Fruit fly (Drosophila melanogaster): ENCODE results near the gene CG12171.
A peak's percentile ranks its signal among the peaks of the same experiment; 100 is the strongest.

CG12171 gene

DNA sequence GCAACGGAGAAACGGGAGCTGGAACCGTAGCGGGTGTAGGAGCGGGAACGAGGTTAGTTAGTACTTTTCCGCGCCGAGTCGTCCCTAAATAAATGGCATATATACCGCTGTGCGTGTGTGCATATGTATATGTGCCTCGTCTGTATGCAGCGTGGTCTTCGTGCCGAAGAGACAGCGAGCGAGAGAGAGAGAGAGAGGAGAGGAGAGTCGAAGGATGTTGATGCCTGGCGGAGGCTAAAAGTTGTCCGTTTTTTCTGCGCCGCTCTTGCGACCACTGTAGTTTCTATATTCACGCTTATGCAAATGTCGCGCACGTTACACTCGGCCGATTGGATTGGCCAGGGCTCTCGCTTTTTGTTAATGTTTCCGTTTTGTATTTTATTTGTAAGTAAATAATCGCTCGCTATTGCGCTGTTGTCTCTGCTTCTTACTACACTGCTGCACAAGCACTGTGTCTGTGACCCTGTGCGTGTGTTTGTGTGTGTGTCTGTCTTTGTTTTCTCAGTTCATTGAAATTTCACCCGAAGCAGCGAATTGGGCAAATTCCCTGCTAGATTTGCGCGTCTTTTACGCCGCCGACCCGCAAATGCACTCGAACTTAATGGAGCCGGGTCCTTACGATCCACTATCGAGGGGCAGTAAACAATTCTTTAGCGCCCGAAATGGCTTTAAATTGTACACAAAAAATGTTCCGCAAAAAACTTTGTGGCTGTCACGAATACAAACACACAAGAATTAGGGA is 20.9 kb upstream of the CG12171 start, which contains the start of gene Rga:
TSS of gene Rga (minus strand) at position 741 of the 742 bp plus-strand sequence.
- TF ChIP-seq CG17801 (GFP tag; optimal IDR thresholded peaks at IDR 0.05; ENCODE audit: partially characterized antibody), result no peak

dm6 chr3R:5613114-5613443 is 20.3 kb upstream of the CG12171 start, which contains the start of gene Atu:
Gene Atu (plus strand): TSS chr3R:5613358.
- TF ChIP-seq CG17801 (GFP tag; optimal IDR thresholded peaks at IDR 0.05; ENCODE audit: partially characterized antibody), result peak; percentile 55

- TF ChIP-seq CG17801 (GFP tag; optimal IDR thresholded peaks at IDR 0.05; ENCODE audit: partially characterized antibody), result no peak
Observed at dm6 chr3R:5615484-5615883, 17.9 kb upstream of the CG12171 start.

- TF ChIP-seq CG17801 (GFP tag; optimal IDR thresholded peaks at IDR 0.05; ENCODE audit: partially characterized antibody), result no peak
Observed at dm6 chr3R:5617923-5618623, 15.4 kb upstream of the CG12171 start.

DNA sequence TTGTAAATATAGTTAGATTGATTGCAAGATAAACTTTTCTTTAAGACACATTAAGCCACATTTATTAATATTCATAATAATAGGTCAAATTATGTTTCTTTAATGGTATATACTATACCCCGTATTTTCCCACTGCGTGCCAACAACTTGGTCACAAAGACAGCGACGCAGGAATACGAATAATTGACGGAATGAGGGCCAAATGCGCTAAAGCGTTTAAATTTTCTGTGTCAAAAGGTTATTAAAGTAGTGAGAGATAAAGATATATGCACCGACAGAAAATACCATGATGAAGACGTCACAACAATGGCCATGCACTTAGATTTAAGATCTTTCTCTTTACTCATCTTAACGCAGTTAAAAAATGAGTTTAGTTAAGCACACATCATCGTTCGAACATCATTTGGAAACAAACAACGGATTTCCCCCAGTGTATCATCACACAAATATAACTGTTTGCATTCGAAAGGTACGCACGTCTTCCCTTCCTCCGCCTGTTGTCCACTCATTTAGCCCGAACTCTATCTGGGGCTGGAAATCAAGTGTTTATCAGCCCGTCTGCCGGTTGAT is 13.0 kb upstream of the CG12171 start:
- no peak for TF ChIP-seq CG17801 (GFP tag; optimal IDR thresholded peaks at IDR 0.05; ENCODE audit: partially characterized antibody)

dm6 chr3R:5621714-5622405 is 11.6 kb upstream of the CG12171 start:
- TF ChIP-seq CG17801 (GFP tag; optimal IDR thresholded peaks at IDR 0.05; ENCODE audit: partially characterized antibody), result no peak

dm6 chr3R:5622406-5622752 is 11.0 kb upstream of the CG12171 start:
- TF ChIP-seq CG17801 (GFP tag; optimal IDR thresholded peaks at IDR 0.05; ENCODE audit: partially characterized antibody), result no peak

DNA sequence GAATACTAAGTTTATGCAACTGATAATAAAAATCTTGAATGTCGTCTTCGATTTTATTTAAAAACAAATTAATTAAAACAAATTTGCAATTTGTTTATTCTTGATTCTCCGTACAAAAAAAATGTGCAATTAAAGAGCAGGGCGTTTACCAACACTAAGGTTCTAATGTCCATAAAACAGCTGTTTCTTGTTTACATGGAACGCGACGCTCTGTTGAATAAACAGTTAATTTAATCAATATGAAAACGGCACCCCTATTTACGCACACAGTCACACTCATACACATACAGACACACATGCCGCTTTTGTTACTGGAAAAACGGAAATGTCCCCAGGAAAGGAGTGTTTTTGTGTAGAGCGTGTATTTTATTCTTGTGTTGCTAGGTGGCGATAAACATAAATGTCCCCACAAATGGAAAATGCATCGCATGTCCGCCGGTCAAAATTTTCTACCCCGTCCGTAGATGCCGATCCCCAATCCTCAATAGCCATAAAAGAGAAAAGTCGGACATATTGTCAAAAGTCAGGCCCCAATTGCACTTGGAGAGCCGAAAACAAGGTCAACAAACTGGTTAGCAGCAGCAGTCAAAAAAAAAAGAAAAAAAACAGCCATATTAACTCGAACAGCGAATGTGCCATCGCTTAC is 10.3 kb upstream of the CG12171 start:
- TF ChIP-seq CG17801 (GFP tag; optimal IDR thresholded peaks at IDR 0.05; ENCODE audit: partially characterized antibody), result peak; percentile 76

dm6 chr3R:5624115-5624878 is 9.1 kb upstream of the CG12171 start, which contains the start of the genes Dph4, Spec2 and RpL13A:
Gene Dph4 (minus strand): TSS chr3R:5624125.
Gene Spec2 (minus strand): TSS chr3R:5624125.
Gene RpL13A (plus strand): TSS chr3R:5624474.
- peak; percentile 90 for TF ChIP-seq CG17801 (GFP tag; optimal IDR thresholded peaks at IDR 0.05; ENCODE audit: partially characterized antibody)

DNA sequence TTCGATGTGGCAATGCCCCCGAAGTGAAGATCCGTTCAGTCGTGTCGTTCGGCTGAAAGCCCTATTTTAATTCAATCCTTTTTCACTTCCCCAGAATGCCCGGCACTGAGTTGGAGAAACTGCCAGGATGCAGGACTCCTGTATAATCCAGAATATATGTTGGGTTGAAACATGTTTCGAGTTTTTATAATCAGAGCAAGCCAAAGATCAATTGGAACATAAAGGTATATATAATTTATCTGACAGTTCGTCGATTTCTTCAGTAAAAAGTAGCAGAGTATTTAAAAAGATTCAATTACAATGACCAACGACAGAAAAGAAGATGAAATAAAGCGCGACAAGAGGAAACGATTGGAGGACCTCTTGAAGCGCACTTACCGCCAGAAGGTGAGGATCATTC is 5.9 kb upstream of the CG12171 start, which contains the start of gene CG31551:
TSS of gene CG31551 (plus strand) at position 301 of the 400 bp plus-strand sequence.
- no peak for TF ChIP-seq CG17801 (GFP tag; optimal IDR thresholded peaks at IDR 0.05; ENCODE audit: partially characterized antibody)

dm6 chr3R:5632182-5632581 is 1.2 kb upstream of the CG12171 start, which contains the start of gene CG31549:
Gene CG31549 (plus strand): TSS chr3R:5632192.
- TF ChIP-seq CG17801 (GFP tag; optimal IDR thresholded peaks at IDR 0.05; ENCODE audit: partially characterized antibody), result peak; percentile 57

dm6 chr3R:5635524-5635923 is 2.1 kb downstream of the CG12171 start, which contains the start of gene CG31546:
Gene CG31546 (minus strand): TSS chr3R:5635624.
- TF ChIP-seq CG17801 (GFP tag; optimal IDR thresholded peaks at IDR 0.05; ENCODE audit: partially characterized antibody), result no peak

DNA sequence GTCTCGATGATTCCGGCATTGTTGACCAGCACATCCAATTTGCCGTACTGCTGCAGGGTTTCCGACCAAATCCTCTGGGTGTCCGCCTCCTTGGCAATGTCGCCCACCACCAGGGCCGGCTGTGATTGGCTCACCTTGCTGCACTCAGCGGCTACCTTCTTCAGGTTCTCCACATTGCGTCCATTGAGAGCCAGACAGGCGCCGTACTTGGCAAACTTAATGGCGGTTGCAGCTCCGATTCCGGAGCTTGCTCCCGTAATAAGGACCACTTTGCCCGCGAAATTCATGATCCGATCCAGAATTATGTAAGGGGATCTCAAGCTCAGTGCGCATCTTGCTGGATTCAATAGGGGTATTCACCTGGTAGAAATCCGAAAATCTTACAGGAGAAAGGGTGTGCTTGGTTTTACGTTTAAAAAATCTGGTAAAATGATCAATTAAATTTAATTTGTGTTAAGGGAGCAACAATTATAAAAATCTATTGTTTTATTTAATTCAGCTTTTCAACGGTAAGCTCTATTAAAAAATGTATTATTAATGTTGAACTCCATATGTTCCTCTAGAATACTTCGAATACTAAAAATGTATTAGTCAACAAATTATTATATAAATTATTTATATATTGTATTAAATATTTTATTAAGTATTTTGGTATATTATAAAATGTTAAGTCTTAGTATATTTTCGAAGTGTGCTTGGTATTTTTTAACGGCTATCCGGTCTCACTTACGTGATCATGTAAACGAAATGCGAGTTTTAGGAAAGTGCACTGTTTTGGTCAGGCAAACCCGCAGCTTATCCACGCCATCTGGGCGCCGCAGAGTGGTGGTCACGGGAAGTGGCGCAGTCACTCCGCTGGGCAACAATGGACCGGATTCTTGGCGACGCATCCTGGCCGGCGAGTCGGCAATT is 3.3 kb downstream of the CG12171 start, which contains the start of the genes CG31548 and CG12170:
TSS of gene CG31548 (minus strand) at position 334 of the 912 bp plus-strand sequence.
TSS of gene CG12170 (plus strand) at position 716 of the 912 bp plus-strand sequence.
- TF ChIP-seq CG17801 (GFP tag; optimal IDR thresholded peaks at IDR 0.05; ENCODE audit: partially characterized antibody), result no peak
